Worm (Caenorhabditis elegans) whole organism, mixed stage, embryonic: ENCODE results near the gene C33C12.11.

Experiments
- bed-3 ChIP-seq: fragments of 200-800 bp; sonication (Bioruptor generic); optimal IDR thresholded peaks from 3 replicates; lab custom pipeline; 2018; ENCODE audit warnings: mild to moderate bottlenecking, missing genetic modification characterization, moderate library complexity, missing compliant biosample characterization
- ceh-39 ChIP-seq: fragments of 150-350 bp; optimal IDR thresholded peaks from 2 replicates; lab custom pipeline; 2014; ENCODE audit warnings: missing biosample characterization, missing genetic modification characterization
- ceh-43 ChIP-seq: fragments of 200-800 bp; sonication (Bioruptor generic); optimal IDR thresholded peaks from 2 replicates; lab custom pipeline; 2018; ENCODE audit warnings: mild to moderate bottlenecking, missing genetic modification characterization, moderate library complexity, missing compliant biosample characterization
- ceh-83 ChIP-seq: fragments of 200-800 bp; sonication (Bioruptor generic); optimal IDR thresholded peaks from 2 replicates; lab custom pipeline; 2018; ENCODE audit warnings: mild to moderate bottlenecking, missing genetic modification characterization, missing compliant biosample characterization
- ces-1 ChIP-seq: fragments of 150-350 bp; optimal IDR thresholded peaks from 2 replicates; lab custom pipeline; 2014; ENCODE audit warnings: missing biosample characterization, missing genetic modification reagents, missing genetic modification characterization
- cnd-1 ChIP-seq: fragments of 200-800 bp; sonication (Bioruptor generic); optimal IDR thresholded peaks from 2 replicates; lab custom pipeline; 2018; ENCODE audit warnings: mild to moderate bottlenecking, missing genetic modification characterization, missing compliant biosample characterization
- drap-1 ChIP-seq: fragments of 200-800 bp; sonication (Bioruptor generic); optimal IDR thresholded peaks from 3 replicates; lab custom pipeline; 2018; ENCODE audit warnings: mild to moderate bottlenecking, missing genetic modification characterization, missing compliant biosample characterization
- elt-1 ChIP-seq: sonication (generic microtip); optimal IDR thresholded peaks from 2 replicates; lab custom pipeline; 2017; ENCODE audit warnings: missing genetic modification characterization, mild to moderate bottlenecking, missing compliant biosample characterization, antibody characterized with exemption, moderate library complexity, borderline replicate concordance; ENCODE audit not compliant: insufficient read depth
- flh-1 ChIP-seq: fragments of 200-800 bp; sonication (Bioruptor generic); optimal IDR thresholded peaks from 2 replicates; lab custom pipeline; 2018; ENCODE audit warnings: mild to moderate bottlenecking, missing genetic modification characterization, moderate library complexity, missing compliant biosample characterization
- hlh-1 ChIP-seq: fragments of 150-350 bp; optimal IDR thresholded peaks from 2 replicates; lab custom pipeline; 2014; ENCODE audit warnings: missing biosample characterization, missing genetic modification reagents, missing genetic modification characterization
- lin-13 ChIP-seq: fragments of 150-350 bp; optimal IDR thresholded peaks from 2 replicates; lab custom pipeline; 2014; ENCODE audit warnings: missing biosample characterization, missing genetic modification characterization
- lin-32 ChIP-seq: fragments of 200-800 bp; sonication (Bioruptor generic); optimal IDR thresholded peaks from 2 replicates; lab custom pipeline; 2018; ENCODE audit warnings: mild to moderate bottlenecking, missing genetic modification characterization, missing compliant biosample characterization
- lsy-2 ChIP-seq: fragments of 150-350 bp; optimal IDR thresholded peaks from 2 replicates; lab custom pipeline; 2014; ENCODE audit warnings: missing biosample characterization, missing genetic modification characterization
- mls-2 ChIP-seq: sonication (generic microtip); optimal IDR thresholded peaks from 2 replicates; lab custom pipeline; 2016; ENCODE audit warnings: mild to moderate bottlenecking, missing genetic modification characterization, moderate library complexity, missing compliant biosample characterization
- nhr-12 ChIP-seq: fragments of 150-350 bp; optimal IDR thresholded peaks from 2 replicates; lab custom pipeline; 2014; ENCODE audit warnings: missing biosample characterization, missing genetic modification characterization
- nhr-2 ChIP-seq: fragments of 150-350 bp; optimal IDR thresholded peaks from 2 replicates; lab custom pipeline; 2014; ENCODE audit warnings: missing biosample characterization, missing genetic modification characterization
- nhr-237 ChIP-seq: fragments of 150-350 bp; optimal IDR thresholded peaks from 2 replicates; lab custom pipeline; 2014; ENCODE audit warnings: missing biosample characterization, missing genetic modification characterization
- nhr-28 ChIP-seq: fragments of 150-350 bp; optimal IDR thresholded peaks from 2 replicates; lab custom pipeline; 2014; ENCODE audit warnings: missing biosample characterization, missing genetic modification characterization
- nhr-76 ChIP-seq: sonication (generic microtip); optimal IDR thresholded peaks from 2 replicates; lab custom pipeline; 2017; ENCODE audit warnings: missing biosample characterization, missing genetic modification characterization
- pha-4 ChIP-seq: fragments of 150-350 bp; optimal IDR thresholded peaks from 2 replicates; lab custom pipeline; 2018; ENCODE audit warnings: missing biosample characterization, missing genetic modification reagents, missing genetic modification characterization
- sem-2 ChIP-seq: fragments of 200-800 bp; sonication (Bioruptor generic); optimal IDR thresholded peaks from 2 replicates; lab custom pipeline; 2018; ENCODE audit warnings: mild to moderate bottlenecking, missing genetic modification characterization, missing compliant biosample characterization
- snpc-4 ChIP-seq: fragments of 150-350 bp; optimal IDR thresholded peaks from 2 replicates; lab custom pipeline; 2014; ENCODE audit warnings: missing biosample characterization, missing genetic modification characterization
- sptf-1 ChIP-seq: sonication (generic microtip); optimal IDR thresholded peaks from 2 replicates; lab custom pipeline; 2017; ENCODE audit warnings: mild to moderate bottlenecking, missing genetic modification characterization, moderate library complexity, missing compliant biosample characterization
- unc-120 ChIP-seq: sonication (generic microtip); optimal IDR thresholded peaks from 2 replicates; lab custom pipeline; 2017; ENCODE audit warnings: missing genetic modification characterization, missing compliant biosample characterization; ENCODE audit not compliant: poor library complexity, severe bottlenecking
- unc-62 ChIP-seq: fragments of 150-350 bp; optimal IDR thresholded peaks from 2 replicates; lab custom pipeline; 2014; ENCODE audit warnings: missing biosample characterization, missing genetic modification reagents, missing genetic modification characterization
- zip-8 ChIP-seq: fragments of 150-350 bp; optimal IDR thresholded peaks from 2 replicates; lab custom pipeline; 2014; ENCODE audit warnings: missing biosample characterization, missing genetic modification characterization
- ztf-11 ChIP-seq: fragments of 150-350 bp; optimal IDR thresholded peaks from 2 replicates; lab custom pipeline; 2014; ENCODE audit warnings: missing biosample characterization, missing genetic modification characterization

C33C12.11 gene

DNA sequence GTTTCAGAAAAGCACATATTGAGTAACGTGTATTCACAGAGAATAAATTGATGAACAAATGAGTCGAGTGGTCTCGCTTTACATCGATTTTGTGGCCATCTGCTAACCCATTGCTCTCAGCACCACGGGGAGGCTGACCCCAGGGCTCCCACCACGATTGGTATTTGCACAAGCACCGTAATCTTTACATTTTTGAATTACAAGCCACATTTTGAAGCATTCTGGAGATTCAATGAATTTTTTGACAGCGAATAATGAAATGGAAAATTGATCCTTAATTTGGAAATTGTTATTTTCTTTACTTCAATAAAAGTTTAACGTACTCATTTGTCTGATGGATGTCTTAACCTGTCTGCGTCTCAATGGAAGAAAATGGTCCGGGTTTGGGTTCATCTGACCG is 18.1 kb downstream of the C33C12.11 start, which contains the start of gene C40A11.6:
Gene C40A11.6 (minus strand): TSS at position 101 of the 400 bp plus-strand sequence.
- TF ChIP-seq zip-8 (no peak), cnd-1 (tag; lab: Kevin White, UChicago) (peak; percentile 51), ceh-39 (peak; percentile 22), nhr-76 (tag; lab: Kevin White, UChicago) (no peak)

DNA sequence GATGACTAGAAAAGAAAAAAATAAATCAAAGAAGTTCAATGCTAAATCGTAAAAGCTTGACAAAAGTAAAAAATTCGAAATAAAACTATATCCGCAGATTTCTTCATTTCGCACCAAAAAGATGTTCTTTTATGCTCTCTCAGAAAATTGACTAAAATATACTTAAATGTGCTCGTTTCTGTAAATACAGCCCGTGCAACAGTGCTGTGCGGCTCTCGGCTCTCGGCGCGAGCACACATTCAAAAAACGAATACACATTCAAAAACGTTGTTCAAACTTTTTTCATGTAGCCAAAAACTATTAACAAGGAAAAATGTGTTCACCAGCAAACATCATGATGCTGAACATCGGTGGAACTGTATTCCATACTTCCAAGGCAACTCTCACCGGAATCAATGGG is 22.8 kb downstream of the C33C12.11 start, which contains the start of gene C40A11.3:
Gene C40A11.3 (plus strand): TSS at position 301 of the 400 bp plus-strand sequence.
- TF ChIP-seq unc-120 (tag; lab: Kevin White, UChicago) (no peak), pha-4 (tag; lab: Kevin White, UChicago) (no peak), sem-2 (GFP tag; lab: Kevin White, UChicago) (no peak), nhr-237 (tag; lab: Kevin White, UChicago) (no peak)

DNA sequence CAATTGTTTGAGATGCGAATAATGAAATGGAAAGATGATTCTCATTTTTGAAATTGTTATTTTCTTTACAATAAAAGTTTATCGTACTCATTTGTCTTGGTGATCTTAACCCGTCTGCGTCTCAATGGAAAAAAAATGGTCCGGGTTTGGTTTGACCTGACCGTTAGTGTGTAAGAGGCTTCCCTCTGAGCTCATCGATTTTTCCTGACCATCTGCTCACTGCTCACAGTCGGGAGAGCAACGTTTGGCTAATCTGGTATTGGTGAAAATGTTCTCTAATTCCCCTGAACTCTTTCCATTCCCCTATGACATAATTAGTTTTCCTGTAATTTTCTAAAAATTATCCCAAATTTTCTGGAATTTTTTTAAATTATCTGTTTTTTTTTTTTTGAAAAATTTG is 24.7 kb downstream of the C33C12.11 start:
- TF ChIP-seq lsy-2 (tag; lab: Kevin White, UChicago), result no peak
- TF ChIP-seq nhr-12 (tag; lab: Kevin White, UChicago), result no peak
- no peak for TF ChIP-seq nhr-28 (tag; lab: Kevin White, UChicago)
- no peak for TF ChIP-seq ztf-11 (tag; lab: Kevin White, UChicago)
- TF ChIP-seq unc-62 (GFP tag; lab: Kevin White, UChicago), result no peak
- peak; percentile 2 for TF ChIP-seq lin-32
- no peak for TF ChIP-seq sptf-1 (tag; lab: Kevin White, UChicago)
- TF ChIP-seq drap-1 (GFP tag; lab: Kevin White, UChicago), result no peak
- no peak for TF ChIP-seq nhr-237 (tag; lab: Kevin White, UChicago)
- TF ChIP-seq cnd-1 (tag; lab: Kevin White, UChicago), result peak; percentile 91
- no peak for TF ChIP-seq nhr-76 (tag; lab: Kevin White, UChicago)
- TF ChIP-seq, all 35 proteins: peak for 2

DNA sequence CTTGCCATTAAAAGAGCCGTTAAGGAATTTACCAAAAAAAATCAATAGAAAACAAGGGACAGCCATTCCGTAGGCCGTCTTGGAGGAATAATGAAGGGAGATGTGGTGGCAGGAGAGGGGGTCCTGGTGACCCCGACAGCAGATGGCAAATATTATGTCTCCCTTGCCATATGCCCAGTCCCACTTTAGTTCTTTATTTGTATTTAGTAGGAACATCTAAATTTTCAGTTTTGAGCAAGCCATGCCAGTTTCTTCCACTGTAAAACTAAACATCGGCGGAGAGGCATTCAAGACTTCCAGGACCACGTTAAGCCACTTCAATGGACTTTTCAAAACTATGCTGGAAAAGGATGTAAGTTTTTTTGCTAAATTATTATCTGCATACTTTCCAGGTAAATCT is 26.4 kb downstream of the C33C12.11 start, which contains the start of gene C40A11.4:
Gene C40A11.4 (plus strand): TSS at position 188 of the 400 bp plus-strand sequence.
- TF ChIP-seq nhr-2 (tag; lab: Kevin White, UChicago) (peak; percentile 35), flh-1 (GFP tag; lab: Kevin White, UChicago) (no peak), cnd-1 (tag; lab: Kevin White, UChicago) (peak; percentile 74), hlh-1 (tag; lab: Kevin White, UChicago) (no peak), unc-120 (tag; lab: Kevin White, UChicago) (no peak), sptf-1 (tag; lab: Kevin White, UChicago) (no peak), lin-32 (peak; percentile 55)
- TF ChIP-seq, all 35 proteins: peak for 3

DNA sequence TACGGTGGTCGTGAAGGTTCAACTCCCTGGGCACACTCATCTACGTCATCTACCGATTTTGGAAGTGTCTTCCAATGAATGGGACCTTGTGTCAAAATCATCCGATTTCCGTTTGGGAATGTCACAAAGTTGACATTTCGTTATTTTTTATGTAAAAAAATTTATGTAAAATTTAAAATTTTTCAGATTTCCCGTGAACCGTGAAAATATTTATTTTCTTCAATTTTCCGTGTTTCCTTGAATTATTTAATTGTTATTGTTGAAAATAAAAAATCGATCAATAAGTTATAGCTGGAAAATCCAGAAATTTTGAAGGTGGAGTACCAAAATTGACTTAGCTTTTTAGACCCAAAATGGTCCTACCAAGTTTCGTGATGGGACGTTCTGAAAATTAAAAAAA is 28.0 kb downstream of the C33C12.11 start, which contains the start of gene hpo-7:
Gene hpo-7 (minus strand): TSS at position 101 of the 400 bp plus-strand sequence.
- TF ChIP-seq snpc-4 (tag; lab: Kevin White, UChicago), result no peak
- TF ChIP-seq ztf-11 (tag; lab: Kevin White, UChicago), result no peak
- TF ChIP-seq lin-32, result no peak
- no peak for TF ChIP-seq ceh-83 (GFP tag; lab: Kevin White, UChicago)
- TF ChIP-seq ces-1, result no peak
- no peak for TF ChIP-seq ceh-43 (GFP tag; lab: Kevin White, UChicago)
- TF ChIP-seq elt-1, result no peak
- no peak for TF ChIP-seq cnd-1 (tag; lab: Kevin White, UChicago)
- no peak for TF ChIP-seq zip-8
- no peak for TF ChIP-seq mls-2 (tag; lab: Kevin White, UChicago)
- TF ChIP-seq lin-13 (tag; lab: Kevin White, UChicago), result no peak
- no peak for TF ChIP-seq nhr-237 (tag; lab: Kevin White, UChicago)
- no peak for TF ChIP-seq unc-120 (tag; lab: Kevin White, UChicago)
- no peak for TF ChIP-seq lsy-2 (tag; lab: Kevin White, UChicago)

DNA sequence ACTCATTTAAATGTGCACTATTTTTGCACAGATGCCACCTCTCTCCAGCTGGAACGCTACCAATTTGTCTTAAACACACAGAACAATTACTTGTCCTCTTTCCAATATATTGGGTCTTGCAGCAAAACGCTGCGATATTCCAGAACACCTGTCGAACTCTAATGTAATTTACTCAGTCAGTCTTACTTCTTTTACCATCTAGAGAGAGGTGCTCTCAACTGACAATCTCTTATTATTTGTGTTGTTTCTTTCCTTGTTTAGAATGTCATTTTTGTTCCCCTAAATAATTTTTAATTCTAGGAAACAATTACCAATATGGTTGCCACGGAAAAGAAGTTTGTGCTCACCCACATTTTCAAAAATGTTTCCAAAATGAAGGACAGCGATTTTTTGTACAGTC is 32.9 kb downstream of the C33C12.11 start, which contains the start of gene sdz-28:
Gene sdz-28 (plus strand): TSS at position 301 of the 400 bp plus-strand sequence.
- TF ChIP-seq ceh-39, result peak; percentile 38
- TF ChIP-seq bed-3, result no peak
